Fruit fly (Drosophila melanogaster) whole organism, wandering third instar larva: ENCODE data around the gene Rab30.

Experiments
- Hr78 ChIP-seq: fragments of >200 bp; optimal IDR thresholded peaks from 2 replicates; lab custom pipeline; 2017; ENCODE audit warnings: missing biosample characterization, missing genetic modification characterization
- brk ChIP-seq: fragments of 200-800 bp; sonication (Bioruptor generic); optimal IDR thresholded peaks from 2 replicates; lab custom pipeline; 2016; ENCODE audit warnings: missing biosample characterization, mild to moderate bottlenecking, missing genetic modification characterization
- dmrt93B ChIP-seq: fragments of 200-800 bp; sonication (Bioruptor generic); optimal IDR thresholded peaks from 2 replicates; lab custom pipeline; 2018; ENCODE audit warnings: missing biosample characterization, mild to moderate bottlenecking, missing genetic modification characterization

- TF ChIP-seq brk (GFP tag; lab: Kevin White, UChicago) (no peak), dmrt93B (GFP tag; lab: Kevin White, UChicago) (no peak), Hr78 (GFP tag; lab: Kevin White, UChicago) (no peak)
Observed at dm6 chr2L:7065687-7066086, 33.3 kb upstream of the Rab30 start, which contains the start of gene Nuf2.
